Fruit fly (Drosophila melanogaster) whole organism, larva: Measurements from ENCODE around the gene CG13640.

Source experiments
- noc ChIP-seq: fragments of 200-800 bp; sonication (Bioruptor generic); optimal IDR thresholded peaks from 3 replicates; lab custom pipeline; 2019; ENCODE audit warnings: missing biosample characterization, mild to moderate bottlenecking, missing genetic modification characterization, moderate library complexity

The CG13640 gene

DNA sequence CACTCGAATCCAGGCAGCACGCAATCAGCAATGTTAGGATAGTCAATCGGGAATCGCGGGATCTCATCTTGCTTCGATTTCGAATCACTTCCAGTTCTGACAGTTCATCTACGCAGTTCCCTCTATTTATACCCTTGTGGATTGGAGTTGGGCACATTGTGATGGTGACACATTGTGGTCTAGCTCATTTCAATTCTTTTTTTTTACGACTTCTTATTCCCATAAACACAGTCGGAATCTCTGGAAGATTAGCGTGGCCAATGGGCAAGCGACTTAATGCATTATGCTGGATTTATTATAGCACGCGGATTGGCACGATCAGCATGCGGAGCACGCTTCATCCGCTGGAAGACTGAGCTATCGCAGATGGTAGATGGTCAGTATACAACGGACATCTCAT, at the start of gene CG13640:
Gene CG13640, minus strand, starts transcription at position 101 of the 400 bp plus-strand sequence.
- TF ChIP-seq noc: no peak

DNA sequence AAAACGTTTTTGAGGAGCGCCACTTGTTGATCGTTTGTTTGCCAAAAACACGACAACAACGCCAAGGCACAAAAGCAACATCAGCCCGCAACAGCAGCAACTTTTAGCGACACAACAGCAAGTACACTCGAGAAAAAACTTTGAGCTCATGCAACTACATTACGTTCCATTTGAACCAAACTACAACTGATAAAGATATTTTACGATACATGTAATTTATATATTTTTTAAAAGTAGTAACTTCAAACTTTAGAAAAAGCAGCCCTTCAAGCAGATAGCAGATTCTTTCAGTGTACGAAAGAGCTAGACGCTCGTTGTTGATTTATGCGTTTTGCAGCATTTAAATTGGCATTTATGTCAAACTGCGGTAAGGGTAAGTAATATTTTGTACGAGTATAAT, 48.1 kb upstream of the CG13640 start:
- TF ChIP-seq noc: no peak

DNA sequence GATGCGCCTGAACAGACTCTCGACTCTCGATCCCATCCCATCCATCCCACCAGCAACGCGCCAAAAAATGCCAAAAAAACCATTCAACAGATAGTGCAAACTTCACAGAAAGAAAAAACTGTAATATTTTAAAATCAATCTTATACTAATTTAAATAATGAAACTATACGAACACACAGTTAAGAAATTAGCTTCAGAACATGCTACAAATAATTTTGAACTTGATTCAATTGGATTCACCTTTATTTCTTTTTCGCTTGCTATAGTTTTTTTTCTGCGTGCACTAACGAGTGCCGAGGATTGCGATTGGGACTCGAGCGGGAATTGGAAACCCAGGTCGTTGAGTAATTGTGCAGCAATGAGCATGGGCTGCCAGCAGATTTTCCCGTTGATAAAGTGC, 46.1 kb upstream of the CG13640 start:
- TF ChIP-seq noc: no peak

DNA sequence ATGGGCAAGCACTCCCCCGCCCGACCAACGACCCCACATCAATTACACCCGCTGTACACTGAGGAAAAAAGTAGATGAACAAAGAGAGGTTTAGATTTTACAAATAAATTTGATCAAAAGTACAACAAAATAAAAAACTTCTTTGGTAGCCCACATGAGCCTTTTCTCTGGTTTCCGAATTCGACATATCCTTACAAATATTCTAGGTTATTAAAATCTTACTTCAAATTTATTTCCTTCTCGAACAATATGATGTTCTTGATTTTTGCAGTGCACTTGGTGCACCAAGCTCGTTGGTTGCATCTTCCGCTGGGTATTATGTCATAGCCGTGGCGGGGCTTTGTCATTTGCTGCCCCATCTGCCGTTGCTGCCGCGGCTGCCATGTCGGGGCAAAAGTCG, 44.7 kb upstream of the CG13640 start:
- no peak for TF ChIP-seq noc

DNA sequence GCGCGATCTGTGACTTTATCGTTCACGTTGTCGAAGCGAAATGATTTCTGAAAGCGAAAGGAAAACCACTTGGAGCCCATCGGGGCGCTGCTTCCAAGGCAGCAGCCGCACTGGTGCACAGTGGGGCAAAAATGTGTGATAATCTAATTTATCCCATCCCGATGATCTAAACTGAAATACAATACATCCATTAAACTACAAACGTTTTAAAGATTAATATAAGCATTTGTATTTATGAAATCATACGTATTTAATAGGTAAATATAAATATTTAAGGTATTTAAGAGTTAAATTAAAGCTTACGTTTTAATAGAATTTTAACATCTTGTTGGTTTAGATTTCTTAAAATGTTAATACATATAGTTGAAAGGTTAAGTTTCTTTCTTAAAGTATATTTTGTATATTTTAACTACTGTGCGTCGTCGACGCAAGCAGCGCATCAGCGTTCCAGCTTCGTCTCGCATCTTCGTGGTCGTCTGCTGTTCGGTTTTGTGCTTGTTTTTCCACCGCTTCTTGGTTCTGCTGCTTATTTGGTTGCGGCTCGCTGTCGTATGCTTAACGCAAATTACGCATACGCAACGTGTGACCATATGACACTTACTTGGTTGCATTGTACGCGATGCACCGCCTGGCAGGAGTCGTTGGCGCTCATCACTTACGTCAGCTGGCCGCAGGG, 44.1 kb upstream of the CG13640 start, which contains the start of gene CG13643:
Gene CG13643, minus strand, starts transcription at position 46 of the 676 bp plus-strand sequence.
- TF ChIP-seq noc: no peak

DNA sequence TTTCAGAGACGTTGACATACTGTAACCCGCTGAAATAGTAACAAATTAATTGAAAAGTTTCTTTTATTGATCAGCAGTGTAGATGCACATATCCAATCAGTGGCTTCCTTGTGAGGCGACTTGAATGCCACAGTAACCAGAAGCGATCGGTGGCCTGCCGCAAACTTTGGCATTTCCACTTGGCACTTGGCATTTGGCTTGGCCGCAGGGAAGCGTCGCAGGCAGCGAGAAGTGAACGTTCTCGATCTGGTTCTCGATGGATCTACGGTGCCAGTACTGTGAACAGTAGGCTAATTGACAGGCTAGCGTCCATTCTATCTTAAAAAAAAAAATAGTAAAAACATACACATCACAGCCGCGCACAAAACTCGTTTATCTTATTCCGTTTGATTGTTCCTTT, 38.9 kb upstream of the CG13640 start, which contains the start of gene CG10845:
Gene CG10845, plus strand, starts transcription at position 301 of the 400 bp plus-strand sequence.
- TF ChIP-seq noc: no peak

DNA sequence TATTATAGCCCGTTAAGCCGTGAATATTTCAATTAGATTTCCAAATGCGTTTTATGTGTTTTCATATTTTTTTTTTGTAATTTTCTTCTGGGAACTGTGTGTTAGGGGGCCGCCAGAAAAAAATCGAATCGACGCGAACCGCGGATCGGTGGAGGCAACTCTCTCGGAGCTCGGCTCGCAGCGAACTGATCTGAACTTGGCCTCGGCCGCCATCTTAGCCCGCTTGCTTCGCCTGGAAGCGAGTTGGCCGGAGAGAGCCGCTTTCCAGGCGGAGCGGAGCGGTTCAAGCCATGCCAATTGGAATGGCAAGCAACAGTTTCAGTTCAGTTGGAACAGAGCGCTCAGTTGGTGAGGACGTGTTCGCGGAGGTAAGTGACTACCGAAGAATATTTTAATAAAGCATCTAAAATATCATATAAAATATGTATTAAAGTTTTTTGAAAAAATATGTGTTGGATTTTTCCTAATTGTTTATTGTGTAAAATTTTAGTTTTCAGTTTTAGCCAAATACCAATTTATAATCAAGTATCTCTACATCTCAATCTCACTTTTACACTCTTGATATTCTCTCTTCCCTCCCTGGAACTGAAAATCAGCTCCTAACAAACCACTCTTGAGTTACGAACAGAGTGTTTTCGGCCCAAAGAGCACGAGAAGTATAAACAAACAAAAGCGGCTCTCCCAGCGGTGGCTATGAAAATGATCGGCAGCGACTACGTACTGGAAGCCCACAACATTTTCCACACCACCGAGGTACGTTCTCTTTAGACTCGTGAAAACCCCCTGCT, 32.6 kb upstream of the CG13640 start, which contains the start of the genes CG31121 and CG11069:
Gene CG31121, minus strand, starts transcription at position 187 of the 788 bp plus-strand sequence.
Gene CG11069, plus strand, starts transcription at position 324 of the 788 bp plus-strand sequence.
- TF ChIP-seq noc: no peak

DNA sequence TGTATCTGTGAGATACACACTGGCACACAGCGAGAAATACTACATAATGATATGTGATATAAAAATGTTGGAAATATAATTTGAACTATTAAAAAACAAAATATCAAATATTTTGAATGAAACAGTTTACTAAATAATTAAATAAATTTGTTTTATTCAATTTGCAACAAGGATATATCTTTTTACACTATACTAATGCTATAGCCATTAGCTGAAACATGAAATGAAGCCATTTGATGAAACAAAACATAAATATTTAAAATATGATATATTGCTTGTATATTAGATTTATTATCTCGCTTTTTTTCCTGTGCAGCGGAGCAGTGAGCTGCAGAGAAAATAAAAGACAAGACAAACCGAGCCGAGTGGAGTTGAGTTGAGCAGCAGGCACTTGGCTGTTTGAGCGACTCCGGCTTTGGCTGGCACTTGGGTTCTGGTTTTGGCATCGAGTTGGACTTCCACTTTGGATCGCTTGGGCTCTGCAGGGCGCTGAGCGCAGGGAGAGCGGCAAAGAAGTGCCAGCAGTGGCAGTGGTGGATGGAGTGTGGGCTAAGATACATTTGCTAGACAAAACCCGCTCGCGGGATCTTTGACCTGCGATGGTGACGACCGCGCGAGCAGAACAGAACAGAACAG, 31.5 kb upstream of the CG13640 start:
- peak; percentile 91 for TF ChIP-seq noc

DNA sequence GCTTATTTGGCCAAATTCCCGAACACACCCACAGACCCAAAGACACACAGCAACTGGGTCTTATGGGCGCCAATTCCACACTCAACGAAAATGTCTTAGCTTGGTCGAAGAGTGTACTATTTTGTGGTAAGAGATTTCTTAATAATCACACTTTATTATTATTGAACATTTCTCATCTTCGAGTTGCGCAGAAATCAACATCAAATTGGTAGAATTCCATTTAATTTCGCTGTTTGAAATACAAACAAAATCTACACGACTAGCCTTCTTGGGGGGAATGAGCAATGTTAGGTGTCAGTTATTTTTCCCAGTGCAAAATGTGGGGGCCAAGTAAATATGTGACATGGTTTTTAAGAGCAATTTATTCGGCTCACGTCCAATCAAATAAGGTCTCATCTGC, 29.0 kb upstream of the CG13640 start:
- peak; percentile 21 for TF ChIP-seq noc

DNA sequence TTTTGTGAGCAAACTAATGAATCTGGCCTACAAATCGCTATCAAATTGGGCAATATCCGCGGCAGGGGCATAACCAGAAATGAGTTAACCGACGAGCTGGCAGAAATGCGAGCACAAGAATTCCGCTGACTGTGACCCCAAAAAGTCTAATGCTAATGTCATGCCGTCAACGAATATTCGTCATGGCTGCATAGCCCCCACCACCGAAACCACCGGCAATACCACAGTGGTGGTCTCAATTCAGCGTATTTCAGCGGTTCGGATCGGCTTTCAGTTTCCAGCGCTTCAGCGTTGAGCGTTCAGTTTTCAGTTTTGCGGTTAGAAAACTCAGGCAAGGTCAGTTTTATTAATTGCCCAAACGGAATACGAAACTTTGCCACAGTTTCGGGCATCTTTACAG, 28.3 kb upstream of the CG13640 start:
- TF ChIP-seq noc: no peak

DNA sequence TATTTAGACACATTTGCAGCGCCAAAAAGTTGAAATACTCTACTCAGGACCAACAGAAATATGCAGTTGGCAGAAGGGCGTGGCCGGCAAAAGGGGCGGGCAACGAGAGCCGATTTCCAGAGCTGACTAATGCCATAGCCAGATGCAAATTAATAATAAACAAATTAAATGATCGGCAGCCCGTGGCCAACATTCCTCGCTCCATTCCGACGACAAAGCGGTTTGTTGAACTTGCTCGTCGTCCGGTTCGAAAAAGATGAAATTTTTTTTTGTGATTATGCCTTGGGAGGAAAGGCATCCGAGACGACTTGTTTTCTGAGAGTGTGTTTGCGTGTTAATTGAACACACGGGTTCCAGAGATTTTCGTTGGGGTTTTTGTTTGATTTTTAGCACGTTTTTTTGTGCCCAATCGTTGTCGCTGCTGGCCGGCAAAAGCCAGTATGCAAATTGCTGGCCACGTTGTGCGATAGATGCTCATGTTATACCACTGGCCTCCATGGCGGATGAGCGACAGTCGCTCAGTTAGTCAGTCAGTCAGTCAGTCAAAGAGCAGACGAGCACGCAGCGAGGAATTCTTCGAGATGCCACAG, 27.4 kb upstream of the CG13640 start:
- no peak for TF ChIP-seq noc

DNA sequence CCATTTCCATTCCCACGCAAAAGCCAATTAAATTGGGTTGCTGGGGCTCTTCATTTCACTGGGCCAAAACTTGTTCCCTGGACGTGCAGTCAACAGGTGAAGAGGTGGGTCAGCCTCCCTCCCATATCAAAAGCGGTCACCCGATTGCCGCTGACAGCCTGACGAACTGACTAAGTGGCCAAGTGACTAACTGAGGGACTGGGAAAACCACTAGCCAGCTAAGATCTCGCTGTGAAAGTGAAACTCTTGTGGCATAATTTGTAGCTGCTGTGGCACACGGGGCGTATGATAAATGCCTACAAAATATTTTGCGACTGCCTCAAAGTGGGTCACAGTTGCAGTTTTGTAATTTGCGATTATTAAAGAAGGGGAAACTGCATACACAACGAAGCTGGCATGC, 26.5 kb upstream of the CG13640 start:
- no peak for TF ChIP-seq noc

DNA sequence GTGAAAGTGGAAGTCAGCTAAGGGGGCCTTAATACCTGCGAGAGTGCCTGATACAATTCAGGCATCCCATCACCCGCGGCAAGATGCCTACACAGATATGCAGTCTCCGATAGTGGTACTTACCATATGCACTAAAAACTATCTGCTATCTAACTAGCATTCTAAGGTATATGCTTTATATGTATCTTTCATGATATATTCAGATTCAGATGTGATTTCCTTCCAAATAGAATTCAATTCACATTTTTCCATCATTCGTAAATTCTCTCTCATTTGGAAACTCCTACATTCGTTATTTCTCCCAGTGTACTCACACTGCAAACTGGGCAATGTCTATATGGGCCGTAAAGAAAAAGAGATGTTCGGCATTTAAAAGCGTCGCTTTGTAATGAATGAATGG, 24.5 kb upstream of the CG13640 start:
- no peak for TF ChIP-seq noc

DNA sequence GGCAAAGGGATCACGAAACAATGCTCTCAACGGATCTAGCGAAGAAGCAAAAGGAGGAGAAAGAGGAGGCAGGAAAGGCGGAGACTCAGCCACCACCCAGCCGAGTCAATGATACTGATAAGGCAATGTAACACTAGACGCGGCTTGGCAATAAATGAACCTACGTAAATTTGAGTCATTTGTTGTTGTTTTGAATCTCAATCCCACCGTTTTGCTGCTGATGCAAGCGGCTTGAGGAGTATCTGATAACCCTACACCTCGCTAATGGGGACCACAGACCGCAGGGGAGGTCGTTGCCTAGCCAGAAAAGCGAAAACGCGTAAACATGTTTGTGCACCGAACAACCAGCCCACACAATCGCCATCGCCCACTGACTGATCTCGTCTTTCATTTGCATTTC, 16.7 kb upstream of the CG13640 start:
- no peak for TF ChIP-seq noc

DNA sequence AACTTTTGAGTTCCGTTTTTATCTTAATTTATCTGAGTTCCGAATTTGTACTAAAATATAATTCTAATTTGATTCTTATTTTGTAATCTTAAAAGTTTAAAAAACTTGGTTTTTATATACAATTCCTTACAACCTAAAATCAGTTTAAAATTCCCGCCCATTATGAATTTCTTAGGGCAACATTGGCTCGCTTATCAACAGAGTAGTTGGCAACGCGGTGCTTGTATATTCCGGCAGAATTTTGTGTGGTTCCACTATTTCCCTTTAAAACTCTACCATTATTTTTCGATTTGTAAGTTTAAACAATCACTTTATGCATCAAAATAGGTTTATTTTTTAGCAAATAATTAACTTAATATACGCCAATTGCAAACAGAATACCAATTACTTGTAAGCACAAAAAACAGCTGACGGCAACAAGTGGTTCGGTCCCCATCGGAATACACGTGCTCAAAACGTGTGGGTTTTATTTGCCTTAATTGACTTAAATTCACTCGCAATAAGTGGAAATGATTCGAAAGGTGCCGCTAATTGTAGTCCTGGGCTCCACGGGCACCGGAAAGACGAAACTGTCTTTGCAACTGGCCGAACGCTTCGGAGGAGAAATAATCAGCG, 15.0 kb upstream of the CG13640 start, which contains the start of the genes CG11089 and CG31381:
Gene CG11089, plus strand, starts transcription at position 203 of the 615 bp plus-strand sequence.
Gene CG31381, plus strand, starts transcription at position 203 of the 615 bp plus-strand sequence.
- no peak for TF ChIP-seq noc
